Fruit fly (Drosophila melanogaster) whole organism, embryonic: ENCODE results near the gene CG10283.

ENCODE experiments used
- Atf6 ChIP-seq: fragments of 200-800 bp; sonication (Bioruptor generic); IDR thresholded peaks from 2 replicates; pipeline ENCODE4 v1.3.6; 2022; ENCODE audit warnings: missing biosample characterization, missing genetic modification characterization
- CG10366 ChIP-seq: fragments of 200-800 bp; sonication (Bioruptor generic); IDR thresholded peaks from 2 replicates; pipeline ENCODE4 v1.3.6; 2022; ENCODE audit warnings: missing biosample characterization, missing genetic modification characterization
- CG10979 ChIP-seq: fragments of 200-800 bp; sonication (Bioruptor generic); optimal IDR thresholded peaks from 2 replicates; lab custom pipeline; 2018; ENCODE audit warnings: missing biosample characterization, mild to moderate bottlenecking, missing genetic modification characterization, moderate library complexity
- CG11723 ChIP-seq: fragments of 200-800 bp; sonication (Bioruptor generic); optimal IDR thresholded peaks from 2 replicates; lab custom pipeline; 2017; ENCODE audit warnings: missing biosample characterization, mild to moderate bottlenecking, missing genetic modification characterization
- CG12391 ChIP-seq: fragments of 200-800 bp; sonication (Bioruptor generic); optimal IDR thresholded peaks from 3 replicates; lab custom pipeline; 2018; ENCODE audit warnings: missing biosample characterization, mild to moderate bottlenecking, missing genetic modification characterization, moderate library complexity
- CG12942 ChIP-seq: fragments of 200-800 bp; sonication (Bioruptor generic); optimal IDR thresholded peaks from 3 replicates; lab custom pipeline; 2016; ENCODE audit warnings: missing biosample characterization, missing genetic modification characterization
- CG13775 ChIP-seq: fragments of 200-800 bp; sonication (Bioruptor generic); optimal IDR thresholded peaks from 3 replicates; lab custom pipeline; 2017; ENCODE audit warnings: missing biosample characterization, mild to moderate bottlenecking, missing genetic modification characterization
- CG15269 ChIP-seq: fragments of 200-800 bp; sonication (Bioruptor generic); optimal IDR thresholded peaks from 2 replicates; lab custom pipeline; 2018; ENCODE audit warnings: missing biosample characterization, mild to moderate bottlenecking, missing genetic modification characterization, moderate library complexity
- CG1602 ChIP-seq: fragments of 200-800 bp; sonication (Bioruptor generic); optimal IDR thresholded peaks from 3 replicates; lab custom pipeline; 2016; ENCODE audit warnings: missing biosample characterization, missing genetic modification characterization
- CG16863 ChIP-seq: fragments of 200-800 bp; sonication (Bioruptor generic); optimal IDR thresholded peaks from 3 replicates; lab custom pipeline; 2016; ENCODE audit warnings: missing biosample characterization, missing genetic modification characterization
- CG2120 ChIP-seq: fragments of 200-800 bp; sonication (Bioruptor generic); optimal IDR thresholded peaks from 3 replicates; lab custom pipeline; 2016; ENCODE audit warnings: missing biosample characterization, missing genetic modification characterization
- CG2199 ChIP-seq: fragments of 200-800 bp; sonication (Bioruptor generic); IDR thresholded peaks from 3 replicates; pipeline ENCODE4 v1.3.6; 2022; ENCODE audit warnings: missing biosample characterization, missing genetic modification characterization
- CG34376 ChIP-seq: fragments of 200-800 bp; sonication (Bioruptor generic); optimal IDR thresholded peaks from 2 replicates; lab custom pipeline; 2018; ENCODE audit warnings: missing biosample characterization, mild to moderate bottlenecking, missing genetic modification characterization
- CG42726 ChIP-seq: fragments of 200-800 bp; sonication (Bioruptor generic); IDR thresholded peaks from 2 replicates; pipeline ENCODE4 v1.3.6; 2022; ENCODE audit warnings: missing biosample characterization, missing genetic modification characterization; ENCODE audit not compliant: partially characterized antibody
- CG4328 ChIP-seq: fragments of 200-800 bp; sonication (Bioruptor generic); optimal IDR thresholded peaks from 3 replicates; lab custom pipeline; 2017; ENCODE audit warnings: missing biosample characterization, missing genetic modification reagents, missing genetic modification characterization
- CG4854 ChIP-seq: fragments of 200-800 bp; sonication (Bioruptor generic); optimal IDR thresholded peaks from 2 replicates; lab custom pipeline; 2016; ENCODE audit warnings: missing biosample characterization, missing genetic modification characterization, inconsistent platforms
- CG5180 ChIP-seq: fragments of 200-800 bp; sonication (Bioruptor generic); optimal IDR thresholded peaks from 3 replicates; lab custom pipeline; 2017; ENCODE audit warnings: missing biosample characterization, missing genetic modification characterization, mild to moderate bottlenecking, moderate library complexity, missing genetic modification reagents
- CG6683 ChIP-seq: fragments of 200-800 bp; sonication (Bioruptor generic); optimal IDR thresholded peaks from 2 replicates; lab custom pipeline; 2017; ENCODE audit warnings: missing biosample characterization, mild to moderate bottlenecking, missing genetic modification characterization, missing genetic modification reagents
- CG7556 ChIP-seq: fragments of 200-800 bp; sonication (Bioruptor generic); optimal IDR thresholded peaks from 2 replicates; lab custom pipeline; 2017; ENCODE audit warnings: missing biosample characterization, mild to moderate bottlenecking, missing genetic modification characterization
- CG7839 ChIP-seq: fragments of 200-800 bp; sonication (Bioruptor generic); optimal IDR thresholded peaks from 3 replicates; lab custom pipeline; 2018; ENCODE audit warnings: missing biosample characterization, mild to moderate bottlenecking, missing genetic modification characterization, moderate library complexity
- CG8359 ChIP-seq: fragments of 200-800 bp; sonication (Bioruptor generic); optimal IDR thresholded peaks from 2 replicates; lab custom pipeline; 2017; ENCODE audit warnings: missing biosample characterization, mild to moderate bottlenecking, missing genetic modification characterization, borderline replicate concordance
- D19A ChIP-seq: fragments of 200-800 bp; optimal IDR thresholded peaks from 3 replicates; lab custom pipeline; 2019; ENCODE audit warnings: missing biosample characterization, mild to moderate bottlenecking, missing genetic modification characterization, moderate library complexity
- Ets65A ChIP-seq: fragments of 200-800 bp; sonication (Bioruptor generic); peaks from one replicate; lab custom pipeline; 2016; ENCODE audit warnings: missing biosample characterization, missing genetic modification characterization
- Fer3 ChIP-seq: fragments of 200-800 bp; sonication (Bioruptor generic); optimal IDR thresholded peaks from 2 replicates; lab custom pipeline; 2018; ENCODE audit warnings: missing biosample characterization, mild to moderate bottlenecking, missing genetic modification characterization, moderate library complexity
- HLH4C ChIP-seq: fragments of 200-800 bp; sonication (Bioruptor generic); IDR thresholded peaks from 3 replicates; pipeline ENCODE4 v1.3.6; 2022; ENCODE audit warnings: missing biosample characterization, missing genetic modification characterization; ENCODE audit not compliant: partially characterized antibody
- HmgZ ChIP-seq: fragments of 200-800 bp; sonication (Bioruptor generic); optimal IDR thresholded peaks from 2 replicates; lab custom pipeline; 2018; ENCODE audit warnings: missing biosample characterization, mild to moderate bottlenecking, missing genetic modification characterization
- Hmr ChIP-seq: fragments of 200-800 bp; sonication (Bioruptor generic); optimal IDR thresholded peaks from 3 replicates; lab custom pipeline; 2017; ENCODE audit warnings: mild to moderate bottlenecking, missing biosample characterization, missing genetic modification reagents, missing genetic modification characterization
- Hr51 ChIP-seq, 2 experiments: fragments of 200-800 bp; sonication (Bioruptor generic); optimal IDR thresholded peaks; 2 replicates in 1 of 2; 3 replicates in 1 of 2; lab custom pipeline; 2016 to 2018; ENCODE audit warnings: missing biosample characterization in 2 of 2, missing genetic modification characterization in 2 of 2, mild to moderate bottlenecking in 1 of 2, moderate library complexity in 1 of 2
- MBD-R2 ChIP-seq: fragments of 200-800 bp; sonication (Bioruptor generic); IDR thresholded peaks from 2 replicates; pipeline ENCODE4 v1.3.6; 2022; ENCODE audit warnings: missing biosample characterization, missing genetic modification characterization
- NC2β ChIP-seq: fragments of 200-800 bp; sonication (Bioruptor generic); optimal IDR thresholded peaks from 2 replicates; lab custom pipeline; 2016; ENCODE audit warnings: missing biosample characterization, missing genetic modification characterization
- Rfx ChIP-seq: fragments of 200-800 bp; sonication (Bioruptor generic); IDR thresholded peaks from 2 replicates; pipeline ENCODE4 v1.3.6; 2022; ENCODE audit warnings: missing biosample characterization, missing genetic modification characterization
- Taf1 ChIP-seq: fragments of 200-800 bp; sonication (Bioruptor generic); IDR thresholded peaks from 2 replicates; pipeline ENCODE4 v1.3.6; 2022; ENCODE audit warnings: missing biosample characterization, missing genetic modification characterization
- Vsx1 ChIP-seq: fragments of 200-800 bp; sonication (Bioruptor generic); optimal IDR thresholded peaks from 2 replicates; lab custom pipeline; 2017; ENCODE audit warnings: missing biosample characterization, mild to moderate bottlenecking, missing genetic modification characterization, missing genetic modification reagents
- chinmo ChIP-seq: fragments of 200-800 bp; sonication (Bioruptor generic); IDR thresholded peaks from 4 replicates; pipeline ENCODE4 v1.3.6; 2022; ENCODE audit warnings: missing biosample characterization, missing genetic modification characterization; ENCODE audit not compliant: partially characterized antibody
- crol ChIP-seq: fragments of 200-800 bp; sonication (Bioruptor generic); IDR thresholded peaks from 2 replicates; pipeline ENCODE4 v1.3.6; 2022; ENCODE audit warnings: missing biosample characterization, missing genetic modification characterization
- dm ChIP-seq: fragments of 200-800 bp; sonication (Bioruptor generic); optimal IDR thresholded peaks from 3 replicates; lab custom pipeline; 2016; ENCODE audit warnings: missing biosample characterization, missing genetic modification characterization
- dmrt11E ChIP-seq: fragments of 200-800 bp; sonication (Bioruptor generic); optimal IDR thresholded peaks from 3 replicates; lab custom pipeline; 2018; ENCODE audit warnings: missing biosample characterization, mild to moderate bottlenecking, missing genetic modification characterization, moderate library complexity
- emc ChIP-seq: fragments of 200-800 bp; sonication (Bioruptor generic); optimal IDR thresholded peaks from 2 replicates; lab custom pipeline; 2016; ENCODE audit warnings: missing biosample characterization, missing genetic modification characterization
- eve ChIP-seq, 2 experiments: fragments of >200 bp; optimal IDR thresholded peaks; 2 replicates each; lab custom pipeline; 2017; ENCODE audit warnings: missing biosample characterization in 2 of 2, missing genetic modification characterization in 2 of 2
- gem ChIP-seq: fragments of 200-800 bp; sonication (Bioruptor generic); optimal IDR thresholded peaks from 2 replicates; lab custom pipeline; 2019; ENCODE audit warnings: missing biosample characterization, mild to moderate bottlenecking, missing genetic modification characterization, moderate library complexity
- grau ChIP-seq: fragments of 200-800 bp; optimal IDR thresholded peaks from 3 replicates; lab custom pipeline; 2019; ENCODE audit warnings: missing biosample characterization, mild to moderate bottlenecking, missing genetic modification characterization, moderate library complexity
- jigr1 ChIP-seq: fragments of 200-800 bp; sonication (Bioruptor generic); IDR thresholded peaks from 3 replicates; pipeline ENCODE4 v1.3.6; 2022; ENCODE audit warnings: missing biosample characterization, missing genetic modification characterization
- lab ChIP-seq: fragments of 200-800 bp; sonication (Bioruptor generic); optimal IDR thresholded peaks from 3 replicates; lab custom pipeline; 2017; ENCODE audit warnings: missing biosample characterization, missing genetic modification characterization, mild to moderate bottlenecking, moderate library complexity, missing genetic modification reagents
- mirr ChIP-seq: fragments of 200-800 bp; sonication (Bioruptor generic); optimal IDR thresholded peaks from 3 replicates; lab custom pipeline; 2018; ENCODE audit warnings: missing biosample characterization, mild to moderate bottlenecking, missing genetic modification characterization
- nmo ChIP-seq: fragments of 200-800 bp; sonication (Bioruptor generic); optimal IDR thresholded peaks from 2 replicates; lab custom pipeline; 2018; ENCODE audit warnings: missing biosample characterization, mild to moderate bottlenecking, missing genetic modification characterization, moderate library complexity
- nom ChIP-seq: fragments of 200-800 bp; sonication (Bioruptor generic); optimal IDR thresholded peaks from 2 replicates; lab custom pipeline; 2017; ENCODE audit warnings: missing biosample characterization, missing genetic modification characterization, mild to moderate bottlenecking, moderate library complexity, missing genetic modification reagents
- sens ChIP-seq: fragments of 200-800 bp; sonication (Bioruptor generic); peaks from one replicate; lab custom pipeline; 2016; ENCODE audit warnings: missing biosample characterization, missing genetic modification characterization
- sens-2 ChIP-seq: fragments of 200-800 bp; sonication (Bioruptor generic); IDR thresholded peaks from 2 replicates; pipeline ENCODE4 v1.3.6; 2022; ENCODE audit warnings: missing biosample characterization, missing genetic modification characterization
- trem ChIP-seq: fragments of 200-800 bp; optimal IDR thresholded peaks from 3 replicates; lab custom pipeline; 2019; ENCODE audit warnings: missing biosample characterization, mild to moderate bottlenecking, missing genetic modification characterization, moderate library complexity
- yki ChIP-seq: fragments of >200 bp; optimal IDR thresholded peaks from 3 replicates; lab custom pipeline; 2018

CG10283 gene

dm6 chr2L:18482170-18482569 is 2.1 kb downstream of the CG10283 start (continued):
- TF ChIP-seq D19A (tag; lab: Kevin White, UChicago) = peak; percentile 14
- TF ChIP-seq CG2199 (GFP tag; lab: Robert Waterston, UW) = no peak
- TF ChIP-seq nmo (GFP tag; lab: Kevin White, UChicago) = peak; percentile 48
- TF ChIP-seq nom (GFP tag; lab: Kevin White, UChicago) = peak; percentile 2
- peak; percentile 53 for TF ChIP-seq CG10979
- TF ChIP-seq grau (tag; lab: Kevin White, UChicago) = peak; percentile 14
- TF ChIP-seq gem (tag; lab: Kevin White, UChicago) = peak; percentile 58
- no peak for TF ChIP-seq CG1602 (GFP tag; lab: Kevin White, UChicago)
- peak; percentile 18 for TF ChIP-seq CG12391
- no peak for TF ChIP-seq CG7556 (GFP tag; lab: Kevin White, UChicago)
- no peak for TF ChIP-seq CG16863
- TF ChIP-seq Rfx (GFP tag; lab: Robert Waterston, UW) = no peak
- TF ChIP-seq Hr51 (GFP tag; optimal IDR thresholded peaks at IDR 0.05; lab: Kevin White, UChicago) = peak in 1 of 2 experiments; percentile 32
- TF ChIP-seq dmrt11E = peak; percentile 19

- peak; percentile 61 for TF ChIP-seq Ets65A (GFP tag; lab: Kevin White, UChicago)
- no peak for TF ChIP-seq HmgZ
- TF ChIP-seq NC2β (GFP tag; lab: Kevin White, UChicago) = no peak
- TF ChIP-seq CG11723 (GFP tag; lab: Kevin White, UChicago) = no peak
- TF ChIP-seq CG4328 (GFP tag; lab: Kevin White, UChicago) = no peak
- peak; percentile 4 for TF ChIP-seq sens (GFP tag; lab: Kevin White, UChicago)
- TF ChIP-seq Taf1 (GFP tag; lab: Robert Waterston, UW) = no peak
- no peak for TF ChIP-seq CG8359 (GFP tag; lab: Kevin White, UChicago)
- no peak for TF ChIP-seq CG5180
- no peak for TF ChIP-seq CG10366 (GFP tag; lab: Robert Waterston, UW)
- TF ChIP-seq dm (GFP tag; lab: Kevin White, UChicago) = no peak
- peak; percentile 22; the same call in 1 of the 2 replicates for TF ChIP-seq crol (GFP tag; lab: Robert Waterston, UW)
- no peak for TF ChIP-seq CG34376
- no peak for TF ChIP-seq emc (GFP tag; lab: Kevin White, UChicago)
- TF ChIP-seq CG42726 (GFP tag; lab: Robert Waterston, UW) = no peak
- TF ChIP-seq MBD-R2 (GFP tag; lab: Robert Waterston, UW) = no peak
- no peak for TF ChIP-seq dmrt11E
- TF ChIP-seq trem (tag; lab: Kevin White, UChicago) = no peak
- 0 out of 4 replicates have a peak, but pooled peaks have one; percentile 12 for TF ChIP-seq chinmo
- no peak for TF ChIP-seq CG4854 (GFP tag; lab: Kevin White, UChicago)
- no peak for TF ChIP-seq CG2120 (GFP tag; lab: Kevin White, UChicago)
- TF ChIP-seq CG10979 = no peak
- no peak for TF ChIP-seq sens-2 (GFP tag; lab: Robert Waterston, UW)
- no peak for TF ChIP-seq mirr (GFP tag; lab: Kevin White, UChicago)
Measured at dm6 chr2L:18481746-18482145, 2.6 kb downstream of the CG10283 start.

- TF ChIP-seq Atf6 (GFP tag; lab: Robert Waterston, UW) (peak; percentile 44; the same call in 1 of the 2 replicates), gem (tag; lab: Kevin White, UChicago) (peak; percentile 36), lab (GFP tag; lab: Kevin White, UChicago) (peak; percentile 48), Fer3 (peak; percentile 35), eve (GFP tag; optimal IDR thresholded peaks at IDR 0.05; lab: Kevin White, UChicago) (peak in 1 of 2 experiments; percentile 55), yki (lab: Kevin White, UChicago) (no peak), Vsx1 (peak; percentile 30), CG6683 (peak; percentile 9), HLH4C (GFP tag; lab: Robert Waterston, UW) (no peak), CG13775 (GFP tag; lab: Kevin White, UChicago) (no peak), jigr1 (GFP tag; lab: Robert Waterston, UW) (no peak), CG15269 (peak; percentile 19), CG12942 (GFP tag; lab: Kevin White, UChicago) (no peak), Hmr (GFP tag; lab: Kevin White, UChicago) (peak; percentile 60), CG7839 (tag; lab: Kevin White, UChicago) (peak; percentile 23)
Measured at dm6 chr2L:18481064-18481463, 3.2 kb downstream of the CG10283 start.
